Fruit fly (Drosophila melanogaster) whole organism, adult: Measurements from ENCODE around the gene aay.

ENCODE experiments used
- CG11617 ChIP-seq: fragments of 200-800 bp; sonication (Bioruptor generic); optimal IDR thresholded peaks from 2 replicates; lab custom pipeline; 2017; ENCODE audit warnings: mild to moderate bottlenecking, missing biosample characterization, missing genetic modification reagents, missing genetic modification characterization
- CG12768 ChIP-seq: fragments of 200-800 bp; sonication (Bioruptor generic); optimal IDR thresholded peaks from 2 replicates; lab custom pipeline; 2017; ENCODE audit warnings: missing biosample characterization, missing genetic modification characterization, mild to moderate bottlenecking, moderate library complexity, missing genetic modification reagents
- CG14711 ChIP-seq: fragments of 200-800 bp; sonication (Bioruptor generic); optimal IDR thresholded peaks from 2 replicates; lab custom pipeline; 2018; ENCODE audit warnings: missing biosample characterization, mild to moderate bottlenecking, missing genetic modification characterization, moderate library complexity
- CG1620 ChIP-seq: fragments of 200-800 bp; sonication (Bioruptor generic); optimal IDR thresholded peaks from 2 replicates; lab custom pipeline; 2016; ENCODE audit warnings: missing biosample characterization, missing genetic modification characterization
- CG33017 ChIP-seq: fragments of 200-800 bp; sonication (Bioruptor generic); optimal IDR thresholded peaks from 2 replicates; lab custom pipeline; 2018; ENCODE audit warnings: missing biosample characterization, mild to moderate bottlenecking, missing genetic modification characterization, moderate library complexity
- CG5204 ChIP-seq: fragments of 200-800 bp; sonication (Bioruptor generic); optimal IDR thresholded peaks from 2 replicates; lab custom pipeline; 2016; ENCODE audit warnings: missing biosample characterization, missing genetic modification characterization
- CG7045 ChIP-seq: fragments of 200-800 bp; sonication (Bioruptor generic); optimal IDR thresholded peaks from 2 replicates; lab custom pipeline; 2017; ENCODE audit warnings: missing biosample characterization, mild to moderate bottlenecking, missing genetic modification characterization
- CG7101 ChIP-seq: fragments of 200-800 bp; sonication (Bioruptor generic); optimal IDR thresholded peaks from 2 replicates; lab custom pipeline; 2018; ENCODE audit warnings: missing biosample characterization, mild to moderate bottlenecking, missing genetic modification characterization, moderate library complexity
- Clk ChIP-seq: fragments of 200-800 bp; sonication (Bioruptor generic); optimal IDR thresholded peaks from 2 replicates; lab custom pipeline; 2017; ENCODE audit warnings: missing biosample characterization, missing genetic modification characterization
- Crg-1 ChIP-seq: fragments of 200-800 bp; sonication (Bioruptor generic); optimal IDR thresholded peaks from 2 replicates; lab custom pipeline; 2016; ENCODE audit warnings: missing biosample characterization, missing genetic modification characterization
- Hr96 ChIP-seq: fragments of 200-800 bp; sonication (Bioruptor generic); optimal IDR thresholded peaks from 2 replicates; lab custom pipeline; 2016; ENCODE audit warnings: missing biosample characterization, missing genetic modification characterization
- Mnt ChIP-seq: fragments of 200-800 bp; sonication (Bioruptor generic); optimal IDR thresholded peaks from 2 replicates; lab custom pipeline; 2016; ENCODE audit warnings: missing biosample characterization, mild to moderate bottlenecking, missing genetic modification characterization
- bab1 ChIP-seq: fragments of 200-800 bp; sonication (Bioruptor generic); optimal IDR thresholded peaks from 3 replicates; lab custom pipeline; 2019; ENCODE audit warnings: missing biosample characterization, mild to moderate bottlenecking, missing genetic modification characterization, moderate library complexity
- cic ChIP-seq: fragments of 200-800 bp; sonication (Bioruptor generic); optimal IDR thresholded peaks from 2 replicates; lab custom pipeline; 2017; ENCODE audit warnings: missing biosample characterization, mild to moderate bottlenecking, missing genetic modification characterization, moderate library complexity
- cnc ChIP-seq, 2 experiments: fragments of >200 bp; optimal IDR thresholded peaks; 2 replicates each; lab custom pipeline; 2017
- kay ChIP-seq: fragments of 200-800 bp; sonication (Bioruptor generic); peaks from one replicate; lab custom pipeline; 2016; ENCODE audit warnings: missing biosample characterization, missing genetic modification characterization, borderline replicate concordance
- ovo ChIP-seq: fragments of 200-800 bp; sonication (Bioruptor generic); optimal IDR thresholded peaks from 2 replicates; lab custom pipeline; 2016; ENCODE audit warnings: missing biosample characterization, missing genetic modification characterization
- pad ChIP-seq: fragments of 200-800 bp; sonication (Bioruptor generic); optimal IDR thresholded peaks from 3 replicates; lab custom pipeline; 2017; ENCODE audit warnings: missing biosample characterization, missing genetic modification characterization, mild to moderate bottlenecking, moderate library complexity, missing genetic modification reagents
- tj ChIP-seq: fragments of 200-800 bp; sonication (Bioruptor generic); optimal IDR thresholded peaks from 3 replicates; lab custom pipeline; 2017; ENCODE audit warnings: missing biosample characterization, mild to moderate bottlenecking, missing genetic modification characterization, moderate library complexity
- toe ChIP-seq: fragments of 200-800 bp; sonication (Bioruptor generic); optimal IDR thresholded peaks from 2 replicates; lab custom pipeline; 2016; ENCODE audit warnings: missing biosample characterization, missing genetic modification characterization

The aay gene

DNA sequence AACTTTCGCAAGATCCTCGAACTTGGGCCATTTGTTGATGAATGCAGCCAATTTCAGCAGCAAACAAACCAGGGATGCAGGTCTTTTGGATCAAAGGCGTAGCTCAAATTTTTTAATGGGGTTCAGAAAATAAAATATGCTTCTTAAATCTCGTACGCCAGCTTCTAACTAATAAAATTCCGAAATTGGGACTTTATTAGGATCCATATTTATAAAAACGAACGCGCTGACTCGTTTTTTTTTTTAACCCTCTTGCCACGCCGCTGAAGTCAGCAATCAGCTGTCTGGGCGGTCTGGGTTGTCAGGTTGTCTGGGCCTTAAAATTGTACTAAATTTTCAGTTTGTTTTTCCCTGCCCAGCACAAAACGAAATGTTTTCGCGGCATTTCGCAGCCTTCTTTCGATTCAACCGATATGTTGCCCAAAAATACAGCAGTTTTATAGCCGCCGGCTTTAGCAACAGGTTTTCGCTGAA is 34.6 kb downstream of the aay start, which contains the start of gene CG3437:
Gene CG3437 (minus strand): TSS at position 51 of the 474 bp plus-strand sequence.
- TF ChIP-seq CG11617 (GFP tag; lab: Kevin White, UChicago) = peak; percentile 99
- TF ChIP-seq Crg-1 (GFP tag; lab: Kevin White, UChicago) = peak; percentile 99
- TF ChIP-seq CG1620 (GFP tag; lab: Kevin White, UChicago) = peak; percentile 99
- TF ChIP-seq toe (GFP tag; lab: Kevin White, UChicago) = peak; percentile 99
- TF ChIP-seq Hr96 (GFP tag; lab: Kevin White, UChicago) = peak; percentile 99
- TF ChIP-seq CG12768 (GFP tag; lab: Kevin White, UChicago) = peak; percentile 100
- TF ChIP-seq bab1 (GFP tag; lab: Kevin White, UChicago) = peak; percentile 99
- TF ChIP-seq CG33017 (tag; lab: Kevin White, UChicago) = peak; percentile 98
- peak; percentile 95 for TF ChIP-seq pad (GFP tag; lab: Kevin White, UChicago)
- peak; percentile 99 for TF ChIP-seq CG7045 (GFP tag; lab: Kevin White, UChicago)
- TF ChIP-seq Mnt (GFP tag; lab: Kevin White, UChicago) = peak; percentile 97
- peak; percentile 99 for TF ChIP-seq CG5204
- TF ChIP-seq cnc (optimal IDR thresholded peaks at IDR 0.05; lab: Kevin White, UChicago) = no peak
- TF ChIP-seq cic (GFP tag; lab: Kevin White, UChicago) = peak; percentile 92
- TF ChIP-seq Clk = peak; percentile 99
- TF ChIP-seq tj (GFP tag; lab: Kevin White, UChicago) = peak; percentile 93
- TF ChIP-seq kay (GFP tag; lab: Kevin White, UChicago) = no peak
- TF ChIP-seq CG7101 (tag; lab: Kevin White, UChicago) = peak; percentile 99
- peak; percentile 97 for TF ChIP-seq ovo (GFP tag; lab: Kevin White, UChicago)
- TF ChIP-seq CG14711 = peak; percentile 99

DNA sequence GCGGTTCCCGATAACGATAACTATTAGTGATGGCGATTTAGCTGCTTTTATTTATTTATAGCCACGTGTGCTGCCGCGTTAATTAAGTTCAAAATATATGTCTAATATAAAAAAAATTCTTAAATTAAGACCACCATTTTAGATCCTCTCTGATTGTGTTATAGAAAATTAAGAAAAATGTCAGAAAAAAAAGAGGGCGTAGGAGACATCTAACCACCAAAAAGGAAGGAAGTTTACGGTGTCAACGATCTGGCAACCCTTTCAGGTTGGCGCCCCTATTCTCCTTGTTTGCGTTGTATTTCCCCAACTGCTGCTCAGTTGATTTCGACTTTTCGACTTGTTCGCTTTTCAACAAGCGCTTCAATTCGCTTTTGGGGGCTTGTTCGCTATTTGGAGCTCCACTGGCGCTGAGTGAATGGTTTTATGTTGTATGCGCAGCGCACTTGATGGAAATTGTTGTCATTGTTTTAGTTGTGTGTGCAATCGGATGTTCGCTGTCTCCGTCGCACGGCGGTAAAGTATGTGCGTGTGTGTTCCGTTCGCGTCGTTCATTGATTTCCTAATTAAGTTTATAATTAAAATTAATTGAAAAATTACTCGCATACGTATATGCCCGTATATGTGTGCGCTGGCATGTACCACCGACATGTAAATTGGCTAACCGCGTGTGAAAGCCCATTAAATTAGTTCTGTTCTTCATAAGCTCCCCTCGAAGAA is 37.9 kb downstream of the aay start, which contains the start of the genes CG3434 and CG44838:
Gene CG3434 (minus strand): TSS at position 25 of the 717 bp plus-strand sequence.
Gene CG44838 (plus strand): TSS at position 276 of the 717 bp plus-strand sequence.
- TF ChIP-seq Hr96 (GFP tag; lab: Kevin White, UChicago) (peak; percentile 71), Clk (no peak), cnc (optimal IDR thresholded peaks at IDR 0.05; lab: Kevin White, UChicago) (no peak), tj (GFP tag; lab: Kevin White, UChicago) (peak; percentile 48), CG7045 (GFP tag; lab: Kevin White, UChicago) (peak; percentile 53), Crg-1 (GFP tag; lab: Kevin White, UChicago) (peak; percentile 34), CG7101 (tag; lab: Kevin White, UChicago) (peak; percentile 67), CG14711 (peak; percentile 72), CG11617 (GFP tag; lab: Kevin White, UChicago) (peak; percentile 72), bab1 (GFP tag; lab: Kevin White, UChicago) (peak; percentile 78), cic (GFP tag; lab: Kevin White, UChicago) (peak; percentile 55), Mnt (GFP tag; lab: Kevin White, UChicago) (peak; percentile 77), pad (GFP tag; lab: Kevin White, UChicago) (peak; percentile 96), CG33017 (tag; lab: Kevin White, UChicago) (peak; percentile 70), CG1620 (GFP tag; lab: Kevin White, UChicago) (peak; percentile 67), ovo (GFP tag; lab: Kevin White, UChicago) (no peak), toe (GFP tag; lab: Kevin White, UChicago) (peak; percentile 87), kay (GFP tag; lab: Kevin White, UChicago) (no peak), CG5204 (peak; percentile 62), CG12768 (GFP tag; lab: Kevin White, UChicago) (peak; percentile 69)

DNA sequence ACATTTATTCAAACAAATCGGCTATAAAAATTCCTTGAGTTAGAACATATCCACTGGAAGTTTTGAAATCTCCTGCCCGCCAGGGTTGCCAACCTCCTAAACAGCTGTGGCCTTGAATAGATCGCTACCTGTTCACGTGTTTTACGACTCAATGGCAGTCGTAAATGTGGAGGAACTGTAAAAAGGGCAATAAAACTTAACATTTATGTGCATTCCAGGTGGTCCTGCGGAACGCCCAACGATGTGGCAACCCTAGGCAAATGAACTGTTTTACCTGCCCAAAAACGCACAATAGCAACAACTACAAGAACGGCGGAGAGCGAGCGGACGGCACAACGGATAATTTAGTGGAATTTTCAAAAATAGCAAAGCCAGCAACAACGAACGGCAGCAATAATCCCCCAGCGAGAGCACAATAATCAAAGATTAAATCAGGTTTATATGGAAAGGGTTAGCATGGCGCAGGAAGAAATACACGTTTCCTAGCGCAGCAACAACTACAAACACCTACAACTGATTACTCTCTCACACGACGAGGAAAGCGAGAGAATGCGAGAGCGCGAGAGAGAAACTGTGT is 38.7 kb downstream of the aay start:
- TF ChIP-seq CG14711 (peak; percentile 78), Hr96 (GFP tag; lab: Kevin White, UChicago) (no peak)

DNA sequence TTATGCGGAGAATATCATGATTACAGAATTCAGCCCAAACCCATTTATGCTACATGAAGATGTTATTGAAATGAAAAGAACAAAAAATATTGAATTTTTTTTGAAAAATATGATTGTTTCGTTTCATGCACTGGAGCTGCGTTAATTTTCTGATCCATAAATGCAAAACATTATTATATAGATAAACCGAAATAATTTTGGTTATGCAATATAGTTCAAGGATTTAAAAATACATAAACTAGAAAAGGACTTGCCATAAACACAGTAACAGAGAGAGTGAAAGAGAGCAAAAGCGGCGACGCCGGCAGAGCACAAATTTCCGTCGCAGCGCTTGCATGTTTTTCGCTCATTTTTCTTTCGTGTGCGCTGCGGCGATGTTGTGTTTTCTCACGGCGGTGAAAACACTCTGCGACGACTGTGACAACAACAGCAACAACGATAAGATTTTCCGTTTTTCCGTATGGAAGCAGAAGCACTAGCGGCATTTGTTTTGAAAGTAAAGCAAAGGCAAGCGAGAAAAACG is 39.3 kb downstream of the aay start:
- peak; percentile 72 for TF ChIP-seq Hr96 (GFP tag; lab: Kevin White, UChicago)
- peak; percentile 56 for TF ChIP-seq pad (GFP tag; lab: Kevin White, UChicago)
- TF ChIP-seq CG5204 = peak; percentile 79
- peak; percentile 70 for TF ChIP-seq toe (GFP tag; lab: Kevin White, UChicago)
- TF ChIP-seq tj (GFP tag; lab: Kevin White, UChicago) = peak; percentile 47
- TF ChIP-seq Crg-1 (GFP tag; lab: Kevin White, UChicago) = peak; percentile 10
- peak; percentile 14 for TF ChIP-seq CG1620 (GFP tag; lab: Kevin White, UChicago)
- no peak for TF ChIP-seq ovo (GFP tag; lab: Kevin White, UChicago)
- TF ChIP-seq kay (GFP tag; lab: Kevin White, UChicago) = peak; percentile 81
- peak; percentile 32 for TF ChIP-seq Clk
- peak; percentile 91 for TF ChIP-seq CG7101 (tag; lab: Kevin White, UChicago)
- TF ChIP-seq CG11617 (GFP tag; lab: Kevin White, UChicago) = peak; percentile 90
- TF ChIP-seq CG12768 (GFP tag; lab: Kevin White, UChicago) = peak; percentile 90
- TF ChIP-seq CG7045 (GFP tag; lab: Kevin White, UChicago) = peak; percentile 92
- TF ChIP-seq cnc (optimal IDR thresholded peaks at IDR 0.05; lab: Kevin White, UChicago) = no peak
- peak; percentile 52 for TF ChIP-seq cic (GFP tag; lab: Kevin White, UChicago)
- peak; percentile 82 for TF ChIP-seq CG14711
- TF ChIP-seq CG33017 (tag; lab: Kevin White, UChicago) = peak; percentile 94
- TF ChIP-seq Mnt (GFP tag; lab: Kevin White, UChicago) = peak; percentile 54
- TF ChIP-seq bab1 (GFP tag; lab: Kevin White, UChicago) = peak; percentile 89
